Worm (Caenorhabditis elegans) whole organism, L4 larva: Measurements from ENCODE around the gene sra-2.

ENCODE experiments used
- D1046.2 ChIP-seq: fragments of 200-800 bp; sonication (Bioruptor generic); IDR thresholded peaks from 2 replicates; pipeline ENCODE4 v1.3.6; 2022; ENCODE audit warnings: missing genetic modification characterization, missing compliant biosample characterization
- F26F4.8 ChIP-seq: fragments of 200-800 bp; sonication (Bioruptor generic); conservative IDR thresholded peaks from 2 replicates; pipeline ENCODE4 v1.3.6; 2022; ENCODE audit warnings: missing genetic modification characterization, missing compliant biosample characterization
- F44E2.7 ChIP-seq: fragments of 200-800 bp; sonication (Bioruptor generic); IDR thresholded peaks from 2 replicates; pipeline ENCODE4 v2.1.2; 2022; ENCODE audit warnings: missing genetic modification characterization, missing compliant biosample characterization
- T20F7.1 ChIP-seq: fragments of 200-800 bp; sonication (Bioruptor generic); optimal IDR thresholded peaks from 2 replicates; lab custom pipeline; 2018; ENCODE audit warnings: mild to moderate bottlenecking, missing genetic modification characterization, missing compliant biosample characterization
- T26A8.4 ChIP-seq: fragments of 200-800 bp; sonication (Bioruptor generic); IDR thresholded peaks from 2 replicates; pipeline ENCODE4 v1.3.6; 2022; ENCODE audit warnings: missing genetic modification characterization, missing compliant biosample characterization
- Y48G9A.11 ChIP-seq: fragments of 200-800 bp; sonication (Bioruptor generic); IDR thresholded peaks from 2 replicates; pipeline ENCODE4 v1.3.6; 2022; ENCODE audit warnings: missing genetic modification reagents, missing genetic modification characterization, missing compliant biosample characterization
- Y75B8A.6 ChIP-seq: fragments of 200-800 bp; sonication (Bioruptor generic); IDR thresholded peaks from 2 replicates; pipeline ENCODE4 v1.3.6; 2022; ENCODE audit warnings: missing genetic modification reagents, missing genetic modification characterization, missing compliant biosample characterization
- ZK337.2 ChIP-seq: fragments of 200-800 bp; sonication (Bioruptor generic); IDR thresholded peaks from 2 replicates; pipeline ENCODE4 v1.3.6; 2022; ENCODE audit warnings: missing genetic modification reagents, missing genetic modification characterization, missing compliant biosample characterization
- ZK546.5 ChIP-seq, 2 experiments: sonication (generic microtip); optimal IDR thresholded peaks; 2 replicates each; lab custom pipeline; 2017; ENCODE audit warnings: missing biosample characterization in 2 of 2, missing genetic modification characterization in 2 of 2
- aha-1 ChIP-seq: fragments of 150-350 bp; peaks from one replicate; lab custom pipeline; 2014; ENCODE audit warnings: missing biosample characterization, missing genetic modification characterization
- aly-2 ChIP-seq: sonication (generic microtip); optimal IDR thresholded peaks from 2 replicates; lab custom pipeline; 2018; ENCODE audit warnings: missing biosample characterization, missing genetic modification characterization
- arid-1 ChIP-seq: fragments of 200-800 bp; sonication (Bioruptor generic); conservative IDR thresholded peaks from 2 replicates; pipeline ENCODE4 v1.3.6; 2022; ENCODE audit warnings: missing genetic modification reagents, missing genetic modification characterization, missing compliant biosample characterization
- ceh-28 ChIP-seq: fragments of 150-350 bp; optimal IDR thresholded peaks from 2 replicates; lab custom pipeline; 2014; ENCODE audit warnings: missing biosample characterization, missing genetic modification reagents, missing genetic modification characterization
- ceh-32 ChIP-seq: sonication (generic microtip); optimal IDR thresholded peaks from 2 replicates; lab custom pipeline; 2016; ENCODE audit warnings: mild to moderate bottlenecking, missing genetic modification characterization, missing compliant biosample characterization; ENCODE audit not compliant: poor library complexity
- ceh-62 ChIP-seq: sonication (generic microtip); optimal IDR thresholded peaks from 2 replicates; lab custom pipeline; 2017; ENCODE audit warnings: missing biosample characterization, missing genetic modification characterization
- ceh-82 ChIP-seq: sonication (generic microtip); optimal IDR thresholded peaks from 2 replicates; lab custom pipeline; 2017; ENCODE audit warnings: missing biosample characterization, missing genetic modification characterization
- dmd-8 ChIP-seq: fragments of 200-800 bp; sonication (Bioruptor generic); IDR thresholded peaks from 2 replicates; pipeline ENCODE4 v1.3.6; 2022; ENCODE audit warnings: missing genetic modification characterization, missing compliant biosample characterization
- dmd-9 ChIP-seq: fragments of 200-800 bp; sonication (Bioruptor generic); IDR thresholded peaks from 2 replicates; pipeline ENCODE4 v1.3.6; 2022; ENCODE audit warnings: missing genetic modification reagents, missing genetic modification characterization, missing compliant biosample characterization
- duxl-1 ChIP-seq: sonication (generic microtip); optimal IDR thresholded peaks from 2 replicates; lab custom pipeline; 2016; ENCODE audit warnings: mild to moderate bottlenecking, missing genetic modification characterization, moderate library complexity, missing compliant biosample characterization; ENCODE audit not compliant: poor library complexity
- dve-1 ChIP-seq: sonication (generic microtip); optimal IDR thresholded peaks from 2 replicates; lab custom pipeline; 2017; ENCODE audit warnings: antibody characterized with exemption, mild to moderate bottlenecking, missing genetic modification characterization, missing compliant biosample characterization; ENCODE audit not compliant: insufficient read depth
- egl-27 ChIP-seq: sonication (generic microtip); optimal IDR thresholded peaks from 3 replicates; lab custom pipeline; 2017; ENCODE audit warnings: missing biosample characterization, missing genetic modification reagents, missing genetic modification characterization
- fkh-10 ChIP-seq: fragments of 150-350 bp; optimal IDR thresholded peaks from 2 replicates; lab custom pipeline; 2014; ENCODE audit warnings: missing biosample characterization, missing genetic modification reagents, missing genetic modification characterization
- fos-1 ChIP-seq: fragments of 150-350 bp; optimal IDR thresholded peaks from 2 replicates; lab custom pipeline; 2014; ENCODE audit warnings: missing biosample characterization, missing genetic modification characterization
- gei-8 ChIP-seq: fragments of 200-800 bp; sonication (Bioruptor generic); optimal IDR thresholded peaks from 2 replicates; lab custom pipeline; 2018; ENCODE audit warnings: mild to moderate bottlenecking, missing genetic modification characterization, missing compliant biosample characterization
- hif-1 ChIP-seq, 2 experiments: sonication (generic microtip); optimal IDR thresholded peaks; 2 replicates each; lab custom pipeline; 2016 to 2017; ENCODE audit warnings: missing compliant biosample characterization in 2 of 2, missing genetic modification characterization in 2 of 2, missing genetic modification reagents in 2 of 2, missing genotype in 2 of 2, mild to moderate bottlenecking in 1 of 2
- hlh-11 ChIP-seq: fragments of 200-800 bp; sonication (Bioruptor generic); optimal IDR thresholded peaks from 2 replicates; lab custom pipeline; 2018; ENCODE audit warnings: mild to moderate bottlenecking, missing genetic modification characterization, missing compliant biosample characterization
- hmg-1.1 ChIP-seq: fragments of 200-800 bp; sonication (Bioruptor generic); IDR thresholded peaks from 2 replicates; pipeline ENCODE4 v1.3.6; 2022; ENCODE audit warnings: missing genetic modification reagents, missing genetic modification characterization, missing compliant biosample characterization
- lin-29 ChIP-seq: fragments of 200-800 bp; sonication (Bioruptor generic); IDR thresholded peaks from 2 replicates; pipeline ENCODE4 v1.3.6; 2022; ENCODE audit warnings: missing genetic modification reagents, missing genetic modification characterization, missing compliant biosample characterization
- lin-38 ChIP-seq: fragments of 200-800 bp; sonication (Bioruptor generic); IDR thresholded peaks from 2 replicates; pipeline ENCODE4 v1.3.6; 2022; ENCODE audit warnings: missing genetic modification reagents, missing genetic modification characterization, missing compliant biosample characterization
- lsy-2 ChIP-seq, 2 experiments: fragments of 150-350 bp in 1 of 2; sonication (generic microtip) in 1 of 2; optimal IDR thresholded peaks; 2 replicates each; lab custom pipeline; 2014 to 2017; ENCODE audit warnings: missing biosample characterization in 2 of 2, missing genetic modification characterization in 2 of 2
- mdt-29 ChIP-seq: fragments of 200-800 bp; sonication (Bioruptor generic); IDR thresholded peaks from 2 replicates; pipeline ENCODE4 v1.3.6; 2022; ENCODE audit warnings: missing genetic modification reagents, missing genetic modification characterization, missing compliant biosample characterization
- mep-1 ChIP-seq: fragments of 150-350 bp; sonication (generic microtip); optimal IDR thresholded peaks from 3 replicates; lab custom pipeline; 2014; ENCODE audit warnings: missing biosample characterization, missing genetic modification characterization
- mxl-2 ChIP-seq: fragments of 200-800 bp; sonication (Bioruptor generic); conservative IDR thresholded peaks from 2 replicates; pipeline ENCODE4 v1.3.6; 2022; ENCODE audit warnings: missing genetic modification reagents, missing genetic modification characterization, missing compliant biosample characterization
- nhr-102 ChIP-seq: sonication (generic microtip); optimal IDR thresholded peaks from 2 replicates; lab custom pipeline; 2016; ENCODE audit warnings: mild to moderate bottlenecking, missing genetic modification characterization, moderate library complexity, missing compliant biosample characterization
- nhr-237 ChIP-seq: sonication (generic microtip); optimal IDR thresholded peaks from 2 replicates; lab custom pipeline; 2017; ENCODE audit warnings: missing biosample characterization, missing genetic modification characterization
- nhr-41 ChIP-seq: fragments of 200-800 bp; sonication (Bioruptor generic); IDR thresholded peaks from 2 replicates; pipeline ENCODE4 v1.3.6; 2022; ENCODE audit warnings: missing genetic modification reagents, missing genetic modification characterization, missing compliant biosample characterization
- nhr-42 ChIP-seq: fragments of 200-800 bp; sonication (Bioruptor generic); IDR thresholded peaks from 2 replicates; pipeline ENCODE4 v1.3.6; 2022; ENCODE audit warnings: missing genetic modification characterization, missing compliant biosample characterization
- nhr-6 ChIP-seq: fragments of 150-350 bp; optimal IDR thresholded peaks from 2 replicates; lab custom pipeline; 2014; ENCODE audit warnings: missing biosample characterization, missing genetic modification characterization
- nhr-76 ChIP-seq: fragments of 150-350 bp; optimal IDR thresholded peaks from 2 replicates; lab custom pipeline; 2014; ENCODE audit warnings: missing biosample characterization, missing genetic modification characterization
- nhr-77 ChIP-seq: fragments of 150-350 bp; optimal IDR thresholded peaks from 2 replicates; lab custom pipeline; 2014; ENCODE audit warnings: missing biosample characterization, missing genetic modification characterization
- sdz-12 ChIP-seq: fragments of 200-800 bp; sonication (Bioruptor generic); optimal IDR thresholded peaks from 2 replicates; lab custom pipeline; 2018; ENCODE audit warnings: mild to moderate bottlenecking, missing genetic modification characterization, missing compliant biosample characterization
- set-16 ChIP-seq: fragments of 200-800 bp; sonication (Bioruptor generic); IDR thresholded peaks from 2 replicates; pipeline ENCODE4 v1.3.6; 2022; ENCODE audit warnings: missing genetic modification reagents, missing genetic modification characterization, missing compliant biosample characterization
- spr-1 ChIP-seq: sonication (generic microtip); optimal IDR thresholded peaks from 2 replicates; lab custom pipeline; 2016; ENCODE audit warnings: mild to moderate bottlenecking, missing genetic modification characterization, missing compliant biosample characterization
- tag-97 ChIP-seq: fragments of 200-800 bp; sonication (Bioruptor generic); IDR thresholded peaks from 2 replicates; pipeline ENCODE4 v1.3.6; 2022; ENCODE audit warnings: missing genetic modification characterization, missing compliant biosample characterization
- unc-130 ChIP-seq: sonication (generic microtip); optimal IDR thresholded peaks from 2 replicates; lab custom pipeline; 2016; ENCODE audit warnings: missing genetic modification reagents, missing genetic modification characterization, missing compliant biosample characterization
- vab-7 ChIP-seq: fragments of 200-800 bp; sonication (Bioruptor generic); IDR thresholded peaks from 2 replicates; pipeline ENCODE4 v1.3.6; 2022; ENCODE audit warnings: missing genetic modification reagents, missing genetic modification characterization, missing compliant biosample characterization
- zfp-3 ChIP-seq: fragments of 200-800 bp; sonication (Bioruptor generic); conservative IDR thresholded peaks from 2 replicates; pipeline ENCODE4 v1.3.6; 2022; ENCODE audit warnings: missing genetic modification reagents, missing genetic modification characterization, missing compliant biosample characterization
- ztf-7 ChIP-seq: fragments of 150-350 bp; optimal IDR thresholded peaks from 2 replicates; lab custom pipeline; 2014; ENCODE audit warnings: missing biosample characterization, missing genetic modification characterization

Gene sra-2

DNA sequence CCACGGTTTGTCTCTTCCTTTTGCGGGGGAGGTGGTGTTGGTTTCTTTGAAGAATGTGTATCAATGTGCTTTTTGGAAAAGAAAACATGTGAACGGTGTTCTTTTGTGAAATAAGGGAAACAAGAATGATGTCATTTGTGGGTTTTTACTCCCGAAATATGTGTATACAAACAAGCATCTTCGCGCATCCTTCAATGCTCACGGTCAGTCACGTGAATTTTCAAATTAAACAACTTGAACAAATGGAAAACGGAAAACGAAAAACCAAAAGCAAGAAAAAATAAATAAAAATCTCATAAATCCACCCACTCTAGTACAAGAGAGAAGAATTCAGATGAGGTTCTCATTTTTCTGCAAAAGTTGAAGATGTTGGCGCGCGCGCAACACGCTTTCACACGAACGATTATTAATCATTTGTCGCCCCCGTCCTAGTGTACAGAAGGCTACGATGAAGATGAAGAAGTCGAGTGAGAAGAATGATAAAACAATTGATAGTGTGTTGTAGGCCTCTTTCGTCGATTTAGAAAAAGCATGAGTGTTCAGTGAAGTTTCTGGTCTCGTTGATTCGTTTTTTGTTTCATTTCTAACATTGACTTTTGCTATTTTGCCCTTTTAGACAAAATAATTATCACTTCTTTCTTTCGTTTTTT lies 43.4 kb upstream of the sra-2 start (continued):
- no peak for TF ChIP-seq arid-1 (GFP tag; lab: Robert Waterston, UW)
- no peak for TF ChIP-seq fkh-10
- TF ChIP-seq nhr-102 (tag; lab: Kevin White, UChicago), result no peak
- TF ChIP-seq mdt-29 (GFP tag; lab: Robert Waterston, UW), result no peak
- no peak for TF ChIP-seq lin-38
- no peak for TF ChIP-seq nhr-237 (tag; lab: Kevin White, UChicago)

DNA sequence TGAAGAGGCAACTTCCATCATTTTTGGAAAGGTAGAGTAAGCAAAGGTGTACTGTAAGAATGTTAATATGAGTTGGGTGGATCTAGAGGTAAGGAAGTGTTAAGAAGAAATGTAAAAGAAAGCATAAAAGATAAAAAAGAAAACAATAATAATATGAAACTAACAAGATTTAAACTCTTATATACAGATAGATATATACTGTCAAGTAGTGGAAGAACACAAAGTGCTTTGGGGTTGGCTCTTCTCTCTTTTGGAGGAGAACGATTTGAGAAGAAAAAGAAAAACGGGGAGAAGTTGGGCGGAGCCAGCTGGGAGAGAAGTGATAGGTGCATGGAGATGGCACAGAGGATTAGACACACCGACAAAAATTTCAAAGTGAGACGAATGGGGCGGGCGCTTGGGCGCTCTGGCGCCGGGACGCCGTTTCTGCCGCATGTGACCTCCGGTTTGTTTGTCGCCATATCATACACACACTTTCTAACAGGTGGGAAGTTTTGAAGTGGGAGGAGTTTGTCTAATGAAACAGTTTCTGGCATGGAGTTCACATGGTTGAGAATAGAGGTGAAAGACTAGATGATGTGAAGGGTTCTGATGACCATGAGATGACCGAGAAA lies 41.1 kb upstream of the sra-2 start, which contains the start of gene T19H5.4:
Gene T19H5.4, minus strand, starts transcription at position 51 of the 614 bp plus-strand sequence.
- TF ChIP-seq Y48G9A.11 (GFP tag; lab: Robert Waterston, UW) (no peak), sdz-12 (GFP tag; lab: Kevin White, UChicago) (no peak), fos-1 (tag; lab: Kevin White, UChicago) (no peak), vab-7 (0 out of 2 replicates have a peak, but pooled peaks have one; percentile 37), nhr-41 (GFP tag; lab: Robert Waterston, UW) (no peak), dve-1 (tag; lab: Kevin White, UChicago) (peak; percentile 79), nhr-76 (tag; lab: Kevin White, UChicago) (no peak), dmd-9 (no peak), nhr-77 (tag; lab: Kevin White, UChicago) (peak; percentile 12), T20F7.1 (no peak), duxl-1 (peak; percentile 24), Y75B8A.6 (GFP tag; lab: Robert Waterston, UW) (peak; percentile 53; the same call in 1 of the 2 replicates), nhr-42 (GFP tag; lab: Robert Waterston, UW) (no peak), dmd-8 (GFP tag; lab: Robert Waterston, UW) (no peak), F26F4.8 (GFP tag; lab: Robert Waterston, UW) (no peak), ZK546.5 (tag; optimal IDR thresholded peaks at IDR 0.05; lab: Kevin White, UChicago) (no peak), F44E2.7 (GFP tag; lab: Robert Waterston, UW) (no peak), nhr-6 (tag; lab: Kevin White, UChicago) (no peak), lsy-2 (tag; optimal IDR thresholded peaks at IDR 0.05; lab: Kevin White, UChicago) (peak in 1 of 2 experiments; percentile 3), arid-1 (GFP tag; lab: Robert Waterston, UW) (no peak), egl-27 (tag; lab: Kevin White, UChicago) (no peak), aly-2 (tag; lab: Kevin White, UChicago) (no peak), aha-1 (peak; percentile 79), ZK337.2 (GFP tag; lab: Robert Waterston, UW) (no peak), T26A8.4 (GFP tag; lab: Robert Waterston, UW) (peak; percentile 43; the same call in 1 of the 2 replicates), zfp-3 (GFP tag; lab: Robert Waterston, UW) (peak; percentile 44; the same call in 1 of the 2 replicates), D1046.2 (GFP tag; lab: Robert Waterston, UW) (no peak), unc-130 (GFP tag; lab: Kevin White, UChicago) (no peak), ceh-28 (tag; lab: Kevin White, UChicago) (no peak), spr-1 (tag; lab: Kevin White, UChicago) (no peak), ceh-82 (tag; lab: Kevin White, UChicago) (no peak), hlh-11 (tag; lab: Kevin White, UChicago) (peak; percentile 96), tag-97 (GFP tag; lab: Robert Waterston, UW) (no peak), set-16 (GFP tag; lab: Robert Waterston, UW) (peak; percentile 68), lin-29 (GFP tag; lab: Robert Waterston, UW) (no peak), ceh-32 (no peak), lin-38 (no peak), ceh-62 (tag; lab: Kevin White, UChicago) (no peak), ztf-7 (tag; lab: Kevin White, UChicago) (no peak), mxl-2 (no peak), gei-8 (GFP tag; lab: Kevin White, UChicago) (peak; percentile 42), mep-1 (tag; lab: Kevin White, UChicago) (peak; percentile 67), hif-1 (tag; optimal IDR thresholded peaks at IDR 0.05; lab: Kevin White, UChicago) (peak in 1 of 2 experiments; percentile 64), hmg-1.1 (GFP tag; lab: Robert Waterston, UW) (peak; percentile 75; the same call in 1 of the 2 replicates)
